Fruit fly (Drosophila melanogaster) whole organism, embryonic: ENCODE measurements around the gene CG11593.

Source experiments
- Awh ChIP-seq: fragments of 200-800 bp; sonication (Bioruptor generic); IDR thresholded peaks from 2 replicates; pipeline ENCODE4, ENCODE4 v1.3.6; 2022; ENCODE audit warnings: missing biosample characterization, missing genetic modification characterization
- BtbVII ChIP-seq: fragments of 200-800 bp; sonication (Bioruptor generic); optimal IDR thresholded peaks from 3 replicates; lab custom pipeline; 2017; ENCODE audit warnings: missing biosample characterization, mild to moderate bottlenecking, missing genetic modification characterization
- C15 ChIP-seq: fragments of 200-800 bp; sonication (Bioruptor generic); IDR thresholded peaks from 3 replicates; pipeline ENCODE4 v1.3.6; 2022; ENCODE audit warnings: missing biosample characterization, missing genetic modification characterization
- CG10462 ChIP-seq: fragments of 200-800 bp; sonication (Bioruptor generic); optimal IDR thresholded peaks from 2 replicates; lab custom pipeline; 2016; ENCODE audit warnings: missing biosample characterization, missing genetic modification characterization
- CG11695 ChIP-seq: fragments of 200-800 bp; sonication (Bioruptor generic); IDR thresholded peaks from 3 replicates; pipeline ENCODE4 v1.3.6; 2022; ENCODE audit warnings: missing biosample characterization, missing genetic modification characterization
- CG13287 ChIP-seq: fragments of 200-800 bp; sonication (Bioruptor generic); IDR thresholded peaks from 2 replicates; pipeline ENCODE4 v1.3.6; 2022; ENCODE audit warnings: missing biosample characterization, missing genetic modification characterization; ENCODE audit not compliant: partially characterized antibody
- CG15073 ChIP-seq: fragments of 200-800 bp; sonication (Bioruptor generic); optimal IDR thresholded peaks from 2 replicates; lab custom pipeline; 2016; ENCODE audit warnings: missing biosample characterization, missing genetic modification characterization
- CG2120 ChIP-seq: fragments of 200-800 bp; sonication (Bioruptor generic); optimal IDR thresholded peaks from 3 replicates; lab custom pipeline; 2016; ENCODE audit warnings: missing biosample characterization, missing genetic modification characterization
- CG2875 ChIP-seq: fragments of 200-800 bp; sonication (Bioruptor generic); optimal IDR thresholded peaks from 2 replicates; lab custom pipeline; 2017; ENCODE audit warnings: missing biosample characterization, mild to moderate bottlenecking, missing genetic modification characterization, missing genetic modification reagents
- CG3163 ChIP-seq: fragments of 200-800 bp; sonication (Bioruptor generic); optimal IDR thresholded peaks from 3 replicates; lab custom pipeline; 2016; ENCODE audit warnings: missing biosample characterization, missing genetic modification characterization
- CG34224 ChIP-seq: fragments of 200-800 bp; sonication (Bioruptor generic); IDR thresholded peaks from 3 replicates; pipeline ENCODE4 v1.3.6; 2022; ENCODE audit warnings: missing biosample characterization, missing genetic modification characterization; ENCODE audit not compliant: partially characterized antibody
- CG4282 ChIP-seq: fragments of 200-800 bp; sonication (Bioruptor generic); optimal IDR thresholded peaks from 2 replicates; lab custom pipeline; 2016; ENCODE audit warnings: missing biosample characterization, missing genetic modification characterization
- CG4617 ChIP-seq: fragments of 200-800 bp; sonication (Bioruptor generic); optimal IDR thresholded peaks from 3 replicates; lab custom pipeline; 2016; ENCODE audit warnings: missing biosample characterization, missing genetic modification characterization, borderline replicate concordance
- CG4707 ChIP-seq: fragments of 200-800 bp; sonication (Bioruptor generic); optimal IDR thresholded peaks from 2 replicates; lab custom pipeline; 2018; ENCODE audit warnings: missing biosample characterization, mild to moderate bottlenecking, missing genetic modification characterization, moderate library complexity
- CG8765 ChIP-seq: fragments of 200-800 bp; sonication (Bioruptor generic); IDR thresholded peaks from 2 replicates; pipeline ENCODE4 v1.3.6; 2022; ENCODE audit warnings: missing biosample characterization, missing genetic modification characterization
- Camta ChIP-seq: fragments of 200-800 bp; sonication (Bioruptor generic); optimal IDR thresholded peaks from 2 replicates; lab custom pipeline; 2016; ENCODE audit warnings: missing biosample characterization, missing genetic modification characterization
- Deaf1 ChIP-seq: fragments of 200-800 bp; optimal IDR thresholded peaks from 3 replicates; lab custom pipeline; 2019; ENCODE audit warnings: missing biosample characterization, mild to moderate bottlenecking, missing genetic modification characterization, moderate library complexity
- Dip2 ChIP-seq: fragments of 200-800 bp; sonication (Bioruptor generic); IDR thresholded peaks from 2 replicates; pipeline ENCODE4 v1.3.6; 2022; ENCODE audit warnings: missing biosample characterization, missing genetic modification characterization
- Drgx ChIP-seq: fragments of 200-800 bp; sonication (Bioruptor generic); IDR thresholded peaks from 2 replicates; pipeline ENCODE4 v1.3.6; 2022; ENCODE audit warnings: missing biosample characterization, missing genetic modification characterization
- Eip74EF ChIP-seq, 2 experiments: fragments of 200-800 bp in 1 of 2; fragments of >200 bp in 1 of 2; sonication (Bioruptor generic) in 1 of 2; optimal IDR thresholded peaks; 2 replicates each; lab custom pipeline; 2017 to 2019; ENCODE audit warnings: missing biosample characterization in 2 of 2, missing genetic modification characterization in 2 of 2, mild to moderate bottlenecking in 1 of 2, moderate library complexity in 1 of 2
- Ets97D ChIP-seq: fragments of 200-800 bp; sonication (Bioruptor generic); optimal IDR thresholded peaks from 3 replicates; lab custom pipeline; 2016; ENCODE audit warnings: missing biosample characterization, missing genetic modification characterization
- HLHmδ ChIP-seq: fragments of 200-800 bp; sonication (Bioruptor generic); optimal IDR thresholded peaks from 2 replicates; lab custom pipeline; 2018; ENCODE audit warnings: missing biosample characterization, mild to moderate bottlenecking, missing genetic modification characterization, moderate library complexity
- Mad ChIP-seq: fragments of 200-800 bp; sonication (Bioruptor generic); optimal IDR thresholded peaks from 2 replicates; lab custom pipeline; 2016; ENCODE audit warnings: missing biosample characterization, missing genetic modification characterization
- Med ChIP-seq: fragments of 200-800 bp; sonication (Bioruptor generic); peaks from one replicate; lab custom pipeline; 2016; ENCODE audit warnings: missing biosample characterization, missing genetic modification characterization, mild to moderate bottlenecking, inconsistent platforms, moderate library complexity
- Nf-YB ChIP-seq: fragments of 200-800 bp; sonication (Bioruptor generic); optimal IDR thresholded peaks from 3 replicates; lab custom pipeline; 2019; ENCODE audit warnings: missing biosample characterization, mild to moderate bottlenecking, missing genetic modification characterization, moderate library complexity
- NfI ChIP-seq: fragments of 200-800 bp; sonication (Bioruptor generic); optimal IDR thresholded peaks from 3 replicates; lab custom pipeline; 2018; ENCODE audit warnings: missing biosample characterization, mild to moderate bottlenecking, missing genetic modification characterization, moderate library complexity
- Rfx ChIP-seq: fragments of 200-800 bp; sonication (Bioruptor generic); IDR thresholded peaks from 2 replicates; pipeline ENCODE4 v1.3.6; 2022; ENCODE audit warnings: missing biosample characterization, missing genetic modification characterization
- Side ChIP-seq: fragments of 200-800 bp; sonication (Bioruptor generic); optimal IDR thresholded peaks from 2 replicates; lab custom pipeline; 2016; ENCODE audit warnings: missing biosample characterization, missing genetic modification characterization
- Sox100B ChIP-seq: fragments of 200-800 bp; sonication (Bioruptor generic); optimal IDR thresholded peaks from 3 replicates; lab custom pipeline; 2018; ENCODE audit warnings: missing biosample characterization, mild to moderate bottlenecking, missing genetic modification characterization
- ara ChIP-seq: fragments of 200-800 bp; sonication (Bioruptor generic); IDR thresholded peaks from 2 replicates; pipeline ENCODE4 v1.3.6; 2022; ENCODE audit warnings: missing biosample characterization, missing genetic modification characterization
- bsh ChIP-seq, 2 experiments: fragments of 200-800 bp; sonication (Bioruptor generic); optimal IDR thresholded peaks; 2 replicates each; lab custom pipeline; 2017 to 2018; ENCODE audit warnings: mild to moderate bottlenecking in 2 of 2, missing biosample characterization in 2 of 2, missing genetic modification characterization in 2 of 2, moderate library complexity in 1 of 2
- cas ChIP-seq: fragments of 200-800 bp; sonication (Bioruptor generic); IDR thresholded peaks from 2 replicates; pipeline ENCODE4 v1.3.6; 2022; ENCODE audit warnings: missing biosample characterization, missing genetic modification characterization
- caup ChIP-seq: fragments of 200-800 bp; sonication (Bioruptor generic); optimal IDR thresholded peaks from 3 replicates; lab custom pipeline; 2017; ENCODE audit warnings: missing biosample characterization, mild to moderate bottlenecking, missing genetic modification characterization, moderate library complexity; ENCODE audit not compliant: severe bottlenecking
- chinmo ChIP-seq: fragments of 200-800 bp; sonication (Bioruptor generic); IDR thresholded peaks from 4 replicates; pipeline ENCODE4 v1.3.6; 2022; ENCODE audit warnings: missing biosample characterization, missing genetic modification characterization; ENCODE audit not compliant: partially characterized antibody
- danr ChIP-seq: fragments of 200-800 bp; sonication (Bioruptor generic); IDR thresholded peaks from 2 replicates; pipeline ENCODE4 v1.3.6; 2022; ENCODE audit warnings: missing biosample characterization, missing genetic modification characterization
- ems ChIP-seq: fragments of 200-800 bp; sonication (Bioruptor generic); optimal IDR thresholded peaks from 3 replicates; lab custom pipeline; 2016; ENCODE audit warnings: missing biosample characterization, missing genetic modification characterization
- fd3F ChIP-seq: fragments of 200-800 bp; sonication (Bioruptor generic); optimal IDR thresholded peaks from 2 replicates; lab custom pipeline; 2018; ENCODE audit warnings: missing biosample characterization, mild to moderate bottlenecking, missing genetic modification characterization, moderate library complexity
- her ChIP-seq: fragments of 200-800 bp; sonication (Bioruptor generic); optimal IDR thresholded peaks from 2 replicates; lab custom pipeline; 2016; ENCODE audit warnings: missing biosample characterization, missing genetic modification characterization
- jumu ChIP-seq: fragments of 200-800 bp; sonication (Bioruptor generic); optimal IDR thresholded peaks from 3 replicates; lab custom pipeline; 2016; ENCODE audit warnings: missing biosample characterization, missing genetic modification characterization
- mirr ChIP-seq: fragments of 200-800 bp; sonication (Bioruptor generic); optimal IDR thresholded peaks from 3 replicates; lab custom pipeline; 2018; ENCODE audit warnings: missing biosample characterization, mild to moderate bottlenecking, missing genetic modification characterization
- nau ChIP-seq: fragments of 200-800 bp; sonication (Bioruptor generic); optimal IDR thresholded peaks from 3 replicates; lab custom pipeline; 2017; ENCODE audit warnings: missing biosample characterization, mild to moderate bottlenecking, missing genetic modification characterization, missing genetic modification reagents
- oc ChIP-seq: fragments of 200-800 bp; sonication (Bioruptor generic); optimal IDR thresholded peaks from 2 replicates; lab custom pipeline; 2018; ENCODE audit warnings: missing biosample characterization, mild to moderate bottlenecking, missing genetic modification characterization, moderate library complexity
- odd ChIP-seq: fragments of 200-800 bp; sonication (Bioruptor generic); optimal IDR thresholded peaks from 2 replicates; lab custom pipeline; 2017; ENCODE audit warnings: missing biosample characterization, mild to moderate bottlenecking, missing genetic modification characterization
- pfk ChIP-seq: fragments of 200-800 bp; sonication (Bioruptor generic); optimal IDR thresholded peaks from 2 replicates; lab custom pipeline; 2018; ENCODE audit warnings: missing biosample characterization, mild to moderate bottlenecking, missing genetic modification characterization, moderate library complexity
- sd ChIP-seq: fragments of 200-800 bp; sonication (Bioruptor generic); optimal IDR thresholded peaks from 3 replicates; lab custom pipeline; 2018; ENCODE audit warnings: missing biosample characterization, mild to moderate bottlenecking, missing genetic modification characterization, moderate library complexity
- sisA ChIP-seq: fragments of 200-800 bp; sonication (Bioruptor generic); IDR thresholded peaks from 2 replicates; pipeline ENCODE4 v1.3.6; 2022; ENCODE audit warnings: missing biosample characterization, missing genetic modification characterization
- sna ChIP-seq: fragments of 200-800 bp; sonication (Bioruptor generic); IDR thresholded peaks from 2 replicates; pipeline ENCODE4 v1.3.6; 2022; ENCODE audit warnings: missing biosample characterization, missing genetic modification characterization; ENCODE audit not compliant: partially characterized antibody
- wek ChIP-seq: fragments of 200-800 bp; sonication (Bioruptor generic); optimal IDR thresholded peaks from 3 replicates; lab custom pipeline; 2018; ENCODE audit warnings: missing biosample characterization, mild to moderate bottlenecking, missing genetic modification characterization, moderate library complexity
- yki ChIP-seq: fragments of >200 bp; optimal IDR thresholded peaks from 3 replicates; lab custom pipeline; 2018
- z ChIP-seq: fragments of 200-800 bp; sonication (Bioruptor generic); IDR thresholded peaks from 3 replicates; pipeline ENCODE4 v1.3.6; 2022; ENCODE audit warnings: missing biosample characterization, missing genetic modification characterization

CG11593 gene

dm6 chr3L:4071561-4072049 lies 31.3 kb upstream of the CG11593 start, which contains the start of gene wit:
Gene wit, minus strand, starts transcription at chr3L:4071717.
- TF ChIP-seq Mad = peak; percentile 6
- TF ChIP-seq CG2120 = peak; percentile 58
- no peak for TF ChIP-seq ara (GFP tag; lab: Robert Waterston, UW)
- TF ChIP-seq danr (GFP tag; lab: Robert Waterston, UW) = no peak
- peak in 1 of 2 experiments; percentile 31 for TF ChIP-seq bsh (GFP tag; optimal IDR thresholded peaks at IDR 0.05; lab: Kevin White, UChicago)
- no peak for TF ChIP-seq Dip2
- peak; percentile 87 for TF ChIP-seq CG3163
- TF ChIP-seq chinmo = peak; percentile 97
- TF ChIP-seq her (GFP tag; lab: Kevin White, UChicago) = peak; percentile 36
- TF ChIP-seq CG15073 (GFP tag; lab: Kevin White, UChicago) = no peak
- no peak for TF ChIP-seq Ets97D (GFP tag; lab: Kevin White, UChicago)
- peak; percentile 66 for TF ChIP-seq BtbVII
- peak; percentile 41 for TF ChIP-seq Nf-YB (GFP tag; lab: Kevin White, UChicago)
- peak; percentile 45 for TF ChIP-seq odd
- TF ChIP-seq CG2875 (GFP tag; lab: Kevin White, UChicago) = peak; percentile 40
- peak; percentile 87 for TF ChIP-seq Med (GFP tag; lab: Kevin White, UChicago)
- TF ChIP-seq Awh (GFP tag; lab: Robert Waterston, UW) = peak; percentile 62; the same call in 1 of the 2 replicates
- TF ChIP-seq CG11695 = 0 out of 3 replicates have a peak, but pooled peaks have one; percentile 11
- TF ChIP-seq yki (lab: Kevin White, UChicago) = peak; percentile 57
- peak; percentile 22 for TF ChIP-seq CG4707 (GFP tag; lab: Kevin White, UChicago)
- peak; percentile 41 for TF ChIP-seq nau
- TF ChIP-seq Deaf1 = peak; percentile 30
- TF ChIP-seq CG13287 (GFP tag; lab: Robert Waterston, UW) = peak; percentile 73
- peak; percentile 78 for TF ChIP-seq HLHmδ
- TF ChIP-seq oc (tag; lab: Kevin White, UChicago) = no peak
- TF ChIP-seq Drgx (GFP tag; lab: Robert Waterston, UW) = peak; percentile 48; the same call in 1 of the 2 replicates
- TF ChIP-seq jumu (GFP tag; lab: Kevin White, UChicago) = no peak
- no peak for TF ChIP-seq CG8765 (GFP tag; lab: Robert Waterston, UW)
- TF ChIP-seq sd (tag; lab: Kevin White, UChicago) = peak; percentile 87
- TF ChIP-seq cas (GFP tag; lab: Robert Waterston, UW) = no peak
- no peak for TF ChIP-seq CG4617 (GFP tag; lab: Kevin White, UChicago)
- TF ChIP-seq ems (GFP tag; lab: Kevin White, UChicago) = peak; percentile 13
- no peak for TF ChIP-seq pfk
- TF ChIP-seq C15 (GFP tag; lab: Robert Waterston, UW) = 0 out of 3 replicates have a peak, but pooled peaks have one; percentile 26
- peak in 1 of 2 experiments; percentile 27 for TF ChIP-seq Eip74EF (GFP tag; optimal IDR thresholded peaks at IDR 0.05; lab: Kevin White, UChicago)
- peak; percentile 93 for TF ChIP-seq z
- peak; percentile 75 for TF ChIP-seq CG34224 (GFP tag; lab: Robert Waterston, UW)
- TF ChIP-seq Camta (GFP tag; lab: Kevin White, UChicago) = peak; percentile 17
- TF ChIP-seq NfI (GFP tag; lab: Kevin White, UChicago) = peak; percentile 21
- TF ChIP-seq CG4282 (GFP tag; lab: Kevin White, UChicago) = no peak
- peak; percentile 70 for TF ChIP-seq sna (GFP tag; lab: Robert Waterston, UW)
- TF ChIP-seq Side (GFP tag; lab: Kevin White, UChicago) = peak; percentile 5
- peak; percentile 27 for TF ChIP-seq mirr (GFP tag; lab: Kevin White, UChicago)
- peak; percentile 16; the same call in 1 of the 2 replicates for TF ChIP-seq sisA (GFP tag; lab: Robert Waterston, UW)
- no peak for TF ChIP-seq Sox100B
- TF ChIP-seq wek (GFP tag; lab: Kevin White, UChicago) = peak; percentile 48
- no peak for TF ChIP-seq fd3F (GFP tag; lab: Kevin White, UChicago)
- no peak for TF ChIP-seq caup (GFP tag; lab: Kevin White, UChicago)
- no peak for TF ChIP-seq CG10462 (GFP tag; lab: Kevin White, UChicago)
- TF ChIP-seq Rfx = peak; percentile 31; the same call in 1 of the 2 replicates
